Fruit fly (Drosophila melanogaster): Measurements from ENCODE around the gene sgg.

The sgg gene

DNA sequence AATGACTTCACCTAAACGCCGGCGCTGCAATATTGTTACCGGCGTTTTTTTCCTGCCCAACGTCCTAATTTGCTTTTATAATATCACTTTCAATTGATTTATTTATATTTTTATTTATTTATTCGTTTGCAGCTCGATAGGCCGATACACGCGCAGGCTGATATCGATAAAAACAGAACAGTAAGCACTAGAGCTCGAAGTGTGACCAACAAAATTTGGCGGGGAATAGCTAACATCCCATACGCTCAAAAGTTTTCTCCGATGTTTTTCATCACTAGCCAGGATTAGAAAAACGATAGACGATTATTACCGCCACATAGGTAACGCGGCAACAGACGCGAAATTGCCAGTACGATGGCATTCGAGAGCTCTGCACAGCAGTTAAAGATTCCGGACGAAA, 80.0 kb downstream of the sgg start, which contains the start of the genes CG2685 and CG2694 (continued):
- TF ChIP-seq Bdp1 (GFP tag; optimal IDR thresholded peaks at IDR 0.05) (no peak), amos (GFP tag; IDR thresholded peaks at IDR 0.05; ENCODE audit: partially characterized antibody) (peak; percentile 80), Doc3 (GFP tag; IDR thresholded peaks at IDR 0.05; ENCODE audit: partially characterized antibody) (peak; percentile 64), Rfx (GFP tag; IDR thresholded peaks at IDR 0.05) (peak; percentile 33; the same call in 1 of the 2 replicates), sob (GFP tag; IDR thresholded peaks at IDR 0.05) (peak; percentile 46), CG42726 (GFP tag; IDR thresholded peaks at IDR 0.05; ENCODE audit: partially characterized antibody) (peak; percentile 44; the same call in 1 of the 2 replicates), CG2129 (GFP tag; IDR thresholded peaks at IDR 0.05; ENCODE audit: partially characterized antibody) (0 out of 2 replicates have a peak, but pooled peaks have one; percentile 36), Mes4 (GFP tag; optimal IDR thresholded peaks at IDR 0.05) (no peak), CG1603 (tag; optimal IDR thresholded peaks at IDR 0.05) (peak; percentile 50), CG2120 (GFP tag; optimal IDR thresholded peaks at IDR 0.05) (peak; percentile 30), CG14860 (GFP tag; IDR thresholded peaks at IDR 0.05; ENCODE audit: partially characterized antibody) (peak; percentile 65), gt (GFP tag; IDR thresholded peaks at IDR 0.05) (no peak), CoRest (tag; optimal IDR thresholded peaks at IDR 0.05) (peak; percentile 18), esg (GFP tag; conservative IDR thresholded peaks at IDR 0.05) (no peak), gfzf (GFP tag; optimal IDR thresholded peaks at IDR 0.05) (peak; percentile 65), CG17829 (tag; optimal IDR thresholded peaks at IDR 0.05) (peak; percentile 28), CG15514 (GFP tag; optimal IDR thresholded peaks at IDR 0.05) (peak; percentile 90), corto (GFP tag; optimal IDR thresholded peaks at IDR 0.05) (no peak), Sry-β (GFP tag; optimal IDR thresholded peaks at IDR 0.05) (peak; percentile 87), Dll (GFP tag; IDR thresholded peaks at IDR 0.05; ENCODE audit: partially characterized antibody) (peak; percentile 67; the same call in 3 of the 4 replicates), NfI (GFP tag; optimal IDR thresholded peaks at IDR 0.05) (peak; percentile 2), Scr (GFP tag; IDR thresholded peaks at IDR 0.05; ENCODE audit: partially characterized antibody) (peak; percentile 72), trh (GFP tag; optimal IDR thresholded peaks at IDR 0.05) (no peak), E2f2 (GFP tag; IDR thresholded peaks at IDR 0.05) (peak; percentile 75), hbn (GFP tag; IDR thresholded peaks at IDR 0.05; ENCODE audit: partially characterized antibody) (peak; percentile 72), CG12299 (tag; optimal IDR thresholded peaks at IDR 0.05) (no peak), Gsc (GFP tag; IDR thresholded peaks at IDR 0.05) (no peak), CG34224 (GFP tag; IDR thresholded peaks at IDR 0.05; ENCODE audit: partially characterized antibody) (peak; percentile 85), CG32532 (GFP tag; IDR thresholded peaks at IDR 0.05) (0 out of 2 replicates have a peak, but pooled peaks have one; percentile 13), Xrp1 (GFP tag; IDR thresholded peaks at IDR 0.05) (0 out of 2 replicates have a peak, but pooled peaks have one; percentile 7), HmgZ (tag; optimal IDR thresholded peaks at IDR 0.05) (peak; percentile 48), maf-S (GFP tag; optimal IDR thresholded peaks at IDR 0.05) (no peak), mld (GFP tag; IDR thresholded peaks at IDR 0.05; ENCODE audit: partially characterized antibody) (peak; percentile 57; the same call in 2 of the 3 replicates), tna (GFP tag; IDR thresholded peaks at IDR 0.05; ENCODE audit: partially characterized antibody) (peak; percentile 60), Atf3 (GFP tag; optimal IDR thresholded peaks at IDR 0.05) (no peak), sd (tag; optimal IDR thresholded peaks at IDR 0.05) (no peak), zen2 (GFP tag; IDR thresholded peaks at IDR 0.05; ENCODE audit: partially characterized antibody) (peak; percentile 45; the same call in 1 of the 3 replicates)

DNA sequence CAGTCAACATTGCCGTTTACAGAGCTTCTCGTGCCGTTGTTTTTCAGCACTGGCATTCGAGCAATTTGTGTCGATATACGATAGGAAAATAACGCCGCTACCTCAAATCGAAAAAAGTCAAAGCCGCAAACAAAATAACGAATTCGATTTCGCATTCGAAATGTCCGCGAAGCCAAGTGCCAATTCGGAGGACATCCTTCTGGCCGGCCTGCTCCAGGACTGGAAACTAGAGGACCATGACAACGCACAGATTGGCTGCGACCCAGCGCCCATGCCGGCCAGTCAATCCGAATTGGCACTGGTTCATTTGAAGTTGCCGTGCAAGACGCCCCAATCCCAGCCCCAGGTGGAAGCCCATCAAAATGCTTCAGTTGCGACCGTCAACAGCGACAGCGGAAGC, 81.0 kb downstream of the sgg start:
- no peak for TF ChIP-seq CG12219 (GFP tag; optimal IDR thresholded peaks at IDR 0.05)
- TF ChIP-seq MBD-R2 (GFP tag; IDR thresholded peaks at IDR 0.05) = peak; percentile 54
- TF ChIP-seq Myb (GFP tag; optimal IDR thresholded peaks at IDR 0.05) = peak; percentile 60
- no peak for TF ChIP-seq emc (GFP tag; optimal IDR thresholded peaks at IDR 0.05)
- TF ChIP-seq CG17612 (GFP tag; IDR thresholded peaks at IDR 0.05) = no peak
- TF ChIP-seq CG5245 (GFP tag; optimal IDR thresholded peaks at IDR 0.05) = no peak
- no peak for TF ChIP-seq CG7928 (GFP tag; optimal IDR thresholded peaks at IDR 0.05)
- TF ChIP-seq Awh (GFP tag; IDR thresholded peaks at IDR 0.05) = no peak
- no peak for TF ChIP-seq CG30020 (tag; optimal IDR thresholded peaks at IDR 0.05)
- TF ChIP-seq Opbp (GFP tag; IDR thresholded peaks at IDR 0.05; ENCODE audit: partially characterized antibody) = peak; percentile 28; the same call in 1 of the 3 replicates
- no peak for TF ChIP-seq CG33213 (GFP tag; optimal IDR thresholded peaks at IDR 0.05)
- no peak for TF ChIP-seq pita (GFP tag; optimal IDR thresholded peaks at IDR 0.05)
- TF ChIP-seq klu (GFP tag; IDR thresholded peaks at IDR 0.05) = no peak
- TF ChIP-seq CG32772 (GFP tag; IDR thresholded peaks at IDR 0.05) = no peak

All from whole organism, embryonic.